Fruit fly (Drosophila melanogaster) whole organism: ENCODE data around the gene sll.

ENCODE experiments used
- CG8478 ChIP-seq: fragments of >200 bp; optimal IDR thresholded peaks from 2 replicates; lab custom pipeline; 2018; ENCODE audit warnings: inconsistent platforms
- pan ChIP-seq: fragments of >200 bp; optimal IDR thresholded peaks from 2 replicates; lab custom pipeline; 2017

DNA sequence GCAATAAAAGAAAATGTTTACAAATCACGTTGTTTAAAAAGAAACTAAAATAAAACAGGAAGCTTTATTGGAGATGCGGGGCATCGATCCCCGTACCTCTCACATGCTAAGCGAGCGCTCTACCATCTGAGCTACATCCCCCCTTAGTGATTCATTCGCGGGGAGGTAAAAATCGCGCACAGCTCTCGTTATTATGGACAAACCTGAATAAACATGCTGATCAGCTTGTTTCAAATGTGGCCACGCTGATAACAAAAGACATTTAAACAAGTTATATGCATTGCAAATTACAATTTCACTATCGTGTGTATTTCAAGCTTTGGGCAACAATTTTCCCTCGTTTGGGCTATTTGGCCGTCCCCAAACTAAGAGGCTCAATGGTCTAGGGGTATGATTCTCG, 39.3 kb downstream of the sll start:
- no peak for TF ChIP-seq CG8478 (lab: Kevin White, UChicago)
- no peak for TF ChIP-seq pan (lab: Kevin White, UChicago)
